Fruit fly (Drosophila melanogaster) whole organism, embryonic: ENCODE results near the gene CG43447.

Experiments
- Antp ChIP-seq: fragments of 200-800 bp; sonication (Bioruptor generic); optimal IDR thresholded peaks from 3 replicates; lab custom pipeline; 2016; ENCODE audit warnings: missing biosample characterization, missing genetic modification characterization
- BtbVII ChIP-seq: fragments of 200-800 bp; sonication (Bioruptor generic); optimal IDR thresholded peaks from 3 replicates; lab custom pipeline; 2017; ENCODE audit warnings: missing biosample characterization, mild to moderate bottlenecking, missing genetic modification characterization
- CG11247 ChIP-seq: fragments of 200-800 bp; sonication (Bioruptor generic); IDR thresholded peaks from 2 replicates; pipeline ENCODE4 v1.3.6; 2022; ENCODE audit warnings: missing biosample characterization, missing genetic modification characterization
- CG14965 ChIP-seq: fragments of 200-800 bp; sonication (Bioruptor generic); optimal IDR thresholded peaks from 2 replicates; lab custom pipeline; 2016; ENCODE audit warnings: missing biosample characterization, missing genetic modification characterization, borderline replicate concordance
- CG15073 ChIP-seq: fragments of 200-800 bp; sonication (Bioruptor generic); optimal IDR thresholded peaks from 2 replicates; lab custom pipeline; 2016; ENCODE audit warnings: missing biosample characterization, missing genetic modification characterization
- CG16863 ChIP-seq: fragments of 200-800 bp; sonication (Bioruptor generic); optimal IDR thresholded peaks from 3 replicates; lab custom pipeline; 2016; ENCODE audit warnings: missing biosample characterization, missing genetic modification characterization
- CG17359 ChIP-seq: fragments of 200-800 bp; sonication (Bioruptor generic); optimal IDR thresholded peaks from 3 replicates; lab custom pipeline; 2018; ENCODE audit warnings: missing biosample characterization, mild to moderate bottlenecking, missing genetic modification characterization, moderate library complexity
- CG17385 ChIP-seq: fragments of 200-800 bp; sonication (Bioruptor generic); optimal IDR thresholded peaks from 3 replicates; lab custom pipeline; 2018; ENCODE audit warnings: missing biosample characterization, mild to moderate bottlenecking, missing genetic modification characterization
- CG2129 ChIP-seq: fragments of 200-800 bp; sonication (Bioruptor generic); IDR thresholded peaks from 2 replicates; pipeline ENCODE4 v1.3.6; 2022; ENCODE audit warnings: missing biosample characterization, missing genetic modification characterization; ENCODE audit not compliant: partially characterized antibody
- CG30020 ChIP-seq: fragments of 200-800 bp; optimal IDR thresholded peaks from 2 replicates; lab custom pipeline; 2019; ENCODE audit warnings: missing biosample characterization, mild to moderate bottlenecking, missing genetic modification characterization, moderate library complexity
- CG32772 ChIP-seq: fragments of 200-800 bp; sonication (Bioruptor generic); IDR thresholded peaks from 2 replicates; pipeline ENCODE4 v1.3.6; 2022; ENCODE audit warnings: missing biosample characterization, missing genetic modification characterization
- CG34376 ChIP-seq: fragments of 200-800 bp; sonication (Bioruptor generic); optimal IDR thresholded peaks from 2 replicates; lab custom pipeline; 2018; ENCODE audit warnings: missing biosample characterization, mild to moderate bottlenecking, missing genetic modification characterization
- CG5953 ChIP-seq: fragments of 200-800 bp; sonication (Bioruptor generic); IDR thresholded peaks from 2 replicates; pipeline ENCODE4 v1.3.6; 2022; ENCODE audit warnings: missing biosample characterization, missing genetic modification characterization
- CG6175 ChIP-seq: fragments of 200-800 bp; sonication (Bioruptor generic); IDR thresholded peaks from 3 replicates; pipeline ENCODE4 v1.3.6; 2022; ENCODE audit warnings: missing biosample characterization, missing genetic modification characterization
- CG7556 ChIP-seq: fragments of 200-800 bp; sonication (Bioruptor generic); optimal IDR thresholded peaks from 2 replicates; lab custom pipeline; 2017; ENCODE audit warnings: missing biosample characterization, mild to moderate bottlenecking, missing genetic modification characterization
- CG7786 ChIP-seq: fragments of 200-800 bp; sonication (Bioruptor generic); optimal IDR thresholded peaks from 2 replicates; lab custom pipeline; 2016; ENCODE audit warnings: missing biosample characterization, missing genetic modification characterization
- CG7839 ChIP-seq: fragments of 200-800 bp; sonication (Bioruptor generic); optimal IDR thresholded peaks from 3 replicates; lab custom pipeline; 2018; ENCODE audit warnings: missing biosample characterization, mild to moderate bottlenecking, missing genetic modification characterization, moderate library complexity
- CG7963 ChIP-seq: fragments of 200-800 bp; sonication (Bioruptor generic); IDR thresholded peaks from 3 replicates; pipeline ENCODE4 v1.3.6; 2022; ENCODE audit warnings: missing biosample characterization, missing genetic modification characterization; ENCODE audit not compliant: partially characterized antibody
- CG8089 ChIP-seq: fragments of 200-800 bp; sonication (Bioruptor generic); optimal IDR thresholded peaks from 3 replicates; lab custom pipeline; 2016; ENCODE audit warnings: missing biosample characterization, missing genetic modification characterization
- CG9437 ChIP-seq: fragments of 200-800 bp; sonication (Bioruptor generic); optimal IDR thresholded peaks from 2 replicates; lab custom pipeline; 2018; ENCODE audit warnings: missing biosample characterization, mild to moderate bottlenecking, missing genetic modification characterization
- Dad ChIP-seq: fragments of 200-800 bp; sonication (Bioruptor generic); optimal IDR thresholded peaks from 3 replicates; lab custom pipeline; 2016; ENCODE audit warnings: missing biosample characterization, missing genetic modification characterization
- Doc3 ChIP-seq: fragments of 200-800 bp; sonication (Bioruptor generic); IDR thresholded peaks from 3 replicates; pipeline ENCODE4 v1.3.6; 2022; ENCODE audit warnings: missing biosample characterization, missing genetic modification characterization; ENCODE audit not compliant: partially characterized antibody
- H2.0 ChIP-seq: fragments of 200-800 bp; sonication (Bioruptor generic); IDR thresholded peaks from 2 replicates; pipeline ENCODE4 v1.3.6; 2022; ENCODE audit warnings: missing biosample characterization, missing genetic modification characterization
- HLHmδ ChIP-seq: fragments of 200-800 bp; sonication (Bioruptor generic); optimal IDR thresholded peaks from 2 replicates; lab custom pipeline; 2018; ENCODE audit warnings: missing biosample characterization, mild to moderate bottlenecking, missing genetic modification characterization, moderate library complexity
- Hand ChIP-seq: fragments of 200-800 bp; sonication (Bioruptor generic); optimal IDR thresholded peaks from 2 replicates; lab custom pipeline; 2017; ENCODE audit warnings: mild to moderate bottlenecking, missing biosample characterization, missing genetic modification reagents, missing genetic modification characterization
- Hey ChIP-seq: fragments of 200-800 bp; sonication (Bioruptor generic); optimal IDR thresholded peaks from 3 replicates; lab custom pipeline; 2018; ENCODE audit warnings: missing biosample characterization, mild to moderate bottlenecking, missing genetic modification characterization
- Lim3 ChIP-seq: fragments of 200-800 bp; sonication (Bioruptor generic); IDR thresholded peaks from 2 replicates; pipeline ENCODE4 v1.3.6; 2022; ENCODE audit warnings: missing biosample characterization, missing genetic modification characterization
- MESR4 ChIP-seq: fragments of 200-800 bp; sonication (Bioruptor generic); optimal IDR thresholded peaks from 2 replicates; lab custom pipeline; 2018; ENCODE audit warnings: missing biosample characterization, mild to moderate bottlenecking, missing genetic modification characterization, moderate library complexity
- NC2α ChIP-seq: fragments of 200-800 bp; sonication (Bioruptor generic); optimal IDR thresholded peaks from 2 replicates; lab custom pipeline; 2016; ENCODE audit warnings: missing biosample characterization, missing genetic modification characterization
- PHDP ChIP-seq: fragments of 200-800 bp; sonication (Bioruptor generic); optimal IDR thresholded peaks from 3 replicates; lab custom pipeline; 2018; ENCODE audit warnings: missing biosample characterization, mild to moderate bottlenecking, missing genetic modification characterization, moderate library complexity
- Sox102F ChIP-seq: fragments of 200-800 bp; sonication (Bioruptor generic); optimal IDR thresholded peaks from 2 replicates; lab custom pipeline; 2018; ENCODE audit warnings: missing biosample characterization, mild to moderate bottlenecking, missing genetic modification characterization, moderate library complexity
- Spps ChIP-seq: fragments of 200-800 bp; sonication (Bioruptor generic); optimal IDR thresholded peaks from 2 replicates; lab custom pipeline; 2018; ENCODE audit warnings: missing biosample characterization, mild to moderate bottlenecking, missing genetic modification characterization
- bcd ChIP-seq: fragments of 200-800 bp; sonication (Bioruptor generic); optimal IDR thresholded peaks from 2 replicates; lab custom pipeline; 2017; ENCODE audit warnings: missing biosample characterization, mild to moderate bottlenecking, missing genetic modification characterization
- chn ChIP-seq: fragments of 200-800 bp; sonication (Bioruptor generic); optimal IDR thresholded peaks from 2 replicates; lab custom pipeline; 2016; ENCODE audit warnings: missing biosample characterization, missing genetic modification characterization
- crol ChIP-seq: fragments of 200-800 bp; sonication (Bioruptor generic); IDR thresholded peaks from 2 replicates; pipeline ENCODE4 v1.3.6; 2022; ENCODE audit warnings: missing biosample characterization, missing genetic modification characterization
- dysf ChIP-seq: fragments of 200-800 bp; sonication (Bioruptor generic); IDR thresholded peaks from 3 replicates; pipeline ENCODE4 v1.3.6; 2022; ENCODE audit warnings: missing biosample characterization, missing genetic modification characterization
- ems ChIP-seq: fragments of 200-800 bp; sonication (Bioruptor generic); optimal IDR thresholded peaks from 3 replicates; lab custom pipeline; 2016; ENCODE audit warnings: missing biosample characterization, missing genetic modification characterization
- gcm2 ChIP-seq: fragments of 200-800 bp; sonication (Bioruptor generic); optimal IDR thresholded peaks from 2 replicates; lab custom pipeline; 2016; ENCODE audit warnings: missing biosample characterization, missing genetic modification characterization
- gem ChIP-seq: fragments of 200-800 bp; sonication (Bioruptor generic); optimal IDR thresholded peaks from 2 replicates; lab custom pipeline; 2019; ENCODE audit warnings: missing biosample characterization, mild to moderate bottlenecking, missing genetic modification characterization, moderate library complexity
- h ChIP-seq: fragments of >200 bp; optimal IDR thresholded peaks from 2 replicates; lab custom pipeline; 2017
- ham ChIP-seq: fragments of 200-800 bp; sonication (Bioruptor generic); IDR thresholded peaks from 2 replicates; pipeline ENCODE4 v1.3.6; 2022; ENCODE audit warnings: missing biosample characterization, missing genetic modification characterization
- kah ChIP-seq: fragments of 200-800 bp; sonication (Bioruptor generic); optimal IDR thresholded peaks from 2 replicates; lab custom pipeline; 2018; ENCODE audit warnings: missing biosample characterization, mild to moderate bottlenecking, missing genetic modification characterization
- ken ChIP-seq: fragments of 200-800 bp; sonication (Bioruptor generic); IDR thresholded peaks from 3 replicates; pipeline ENCODE4 v1.3.6; 2022; ENCODE audit warnings: missing biosample characterization, missing genetic modification characterization
- lilli ChIP-seq: fragments of 200-800 bp; sonication (Bioruptor generic); optimal IDR thresholded peaks from 3 replicates; lab custom pipeline; 2016; ENCODE audit warnings: missing biosample characterization, missing genetic modification characterization
- luna ChIP-seq: fragments of 200-800 bp; sonication (Bioruptor generic); optimal IDR thresholded peaks from 2 replicates; lab custom pipeline; 2016; ENCODE audit warnings: missing biosample characterization, missing genetic modification characterization
- pnt ChIP-seq: fragments of 200-800 bp; sonication (Bioruptor generic); optimal IDR thresholded peaks from 3 replicates; lab custom pipeline; 2016; ENCODE audit warnings: missing biosample characterization, missing genetic modification characterization
- psq ChIP-seq: fragments of 200-800 bp; sonication (Bioruptor generic); optimal IDR thresholded peaks from 2 replicates; lab custom pipeline; 2017; ENCODE audit warnings: missing biosample characterization, missing genetic modification characterization
- ranshi ChIP-seq: fragments of 200-800 bp; sonication (Bioruptor generic); IDR thresholded peaks from 2 replicates; pipeline ENCODE4 v1.3.6; 2022; ENCODE audit warnings: missing biosample characterization, missing genetic modification characterization
- schlank ChIP-seq: fragments of 200-800 bp; sonication (Bioruptor generic); optimal IDR thresholded peaks from 2 replicates; lab custom pipeline; 2018; ENCODE audit warnings: missing biosample characterization, mild to moderate bottlenecking, missing genetic modification characterization
- slbo ChIP-seq: fragments of 200-800 bp; sonication (Bioruptor generic); IDR thresholded peaks from 2 replicates; pipeline ENCODE4 v1.3.6; 2022; ENCODE audit warnings: missing biosample characterization, missing genetic modification characterization
- slou ChIP-seq: fragments of 200-800 bp; sonication (Bioruptor generic); optimal IDR thresholded peaks from 3 replicates; lab custom pipeline; 2016; ENCODE audit warnings: missing biosample characterization, missing genetic modification characterization
- sqz ChIP-seq: fragments of 200-800 bp; sonication (Bioruptor generic); optimal IDR thresholded peaks from 3 replicates; lab custom pipeline; 2018; ENCODE audit warnings: missing biosample characterization, mild to moderate bottlenecking, missing genetic modification characterization

The CG43447 gene

dm6 chr3R:27426702-27427101 lies 13.4 kb upstream of the CG43447 start (continued):
- no peak for TF ChIP-seq Hey (tag; lab: Kevin White, UChicago)
- TF ChIP-seq CG7963 (GFP tag; lab: Robert Waterston, UW) = no peak
- peak; percentile 47 for TF ChIP-seq CG7556 (GFP tag; lab: Kevin White, UChicago)
- TF ChIP-seq slou = no peak
- TF ChIP-seq lilli (GFP tag; lab: Kevin White, UChicago) = peak; percentile 16
- TF ChIP-seq schlank (tag; lab: Kevin White, UChicago) = no peak
- no peak for TF ChIP-seq CG34376 (GFP tag; lab: Kevin White, UChicago)
- TF ChIP-seq gem (tag; lab: Kevin White, UChicago) = peak; percentile 58
- TF ChIP-seq ranshi (GFP tag; lab: Robert Waterston, UW) = no peak
- no peak for TF ChIP-seq sqz (GFP tag; lab: Kevin White, UChicago)
- TF ChIP-seq dysf = peak; percentile 63; the same call in 2 of the 3 replicates
- no peak for TF ChIP-seq ems (GFP tag; lab: Kevin White, UChicago)
- TF ChIP-seq pnt (GFP tag; lab: Kevin White, UChicago) = no peak
- no peak for TF ChIP-seq luna (GFP tag; lab: Kevin White, UChicago)
- peak; percentile 49 for TF ChIP-seq CG7839
- peak; percentile 30 for TF ChIP-seq Sox102F (GFP tag; lab: Kevin White, UChicago)
- no peak for TF ChIP-seq CG2129 (GFP tag; lab: Robert Waterston, UW)
- no peak for TF ChIP-seq Dad (GFP tag; lab: Kevin White, UChicago)
- TF ChIP-seq CG32772 (GFP tag; lab: Robert Waterston, UW) = no peak
- no peak for TF ChIP-seq CG17359 (tag; lab: Kevin White, UChicago)
- no peak for TF ChIP-seq CG30020
- TF ChIP-seq CG7786 (GFP tag; lab: Kevin White, UChicago) = no peak
- no peak for TF ChIP-seq crol (GFP tag; lab: Robert Waterston, UW)
- TF ChIP-seq CG8089 (GFP tag; lab: Kevin White, UChicago) = no peak
- peak; percentile 47 for TF ChIP-seq CG17385 (GFP tag; lab: Kevin White, UChicago)
- TF ChIP-seq CG11247 (GFP tag; lab: Robert Waterston, UW) = no peak
- peak; percentile 39 for TF ChIP-seq Hand (GFP tag; lab: Kevin White, UChicago)
- TF ChIP-seq h (lab: Kevin White, UChicago) = no peak
- TF ChIP-seq CG14965 (GFP tag; lab: Kevin White, UChicago) = no peak
- 0 out of 2 replicates have a peak, but pooled peaks have one; percentile 5 for TF ChIP-seq slbo (GFP tag; lab: Robert Waterston, UW)
- no peak for TF ChIP-seq Antp (GFP tag; lab: Kevin White, UChicago)
- no peak for TF ChIP-seq CG6175
- TF ChIP-seq Spps = no peak
- TF ChIP-seq CG5953 (GFP tag; lab: Robert Waterston, UW) = no peak
- no peak for TF ChIP-seq BtbVII
- no peak for TF ChIP-seq CG16863 (GFP tag; lab: Kevin White, UChicago)
- TF ChIP-seq Lim3 (GFP tag; lab: Robert Waterston, UW) = no peak
- TF ChIP-seq HLHmδ (GFP tag; lab: Kevin White, UChicago) = no peak
- peak; percentile 56 for TF ChIP-seq PHDP (tag; lab: Kevin White, UChicago)
- no peak for TF ChIP-seq ham (GFP tag; lab: Robert Waterston, UW)
- TF ChIP-seq Doc3 (GFP tag; lab: Robert Waterston, UW) = no peak
- TF ChIP-seq NC2α (GFP tag; lab: Kevin White, UChicago) = no peak
- TF ChIP-seq psq = no peak
- TF ChIP-seq gcm2 (GFP tag; lab: Kevin White, UChicago) = no peak
- no peak for TF ChIP-seq H2.0 (GFP tag; lab: Robert Waterston, UW)
- TF ChIP-seq kah = no peak
- no peak for TF ChIP-seq MESR4 (GFP tag; lab: Kevin White, UChicago)
- no peak for TF ChIP-seq CG15073
- TF ChIP-seq CG9437 (GFP tag; lab: Kevin White, UChicago) = peak; percentile 4
- TF ChIP-seq chn (GFP tag; lab: Kevin White, UChicago) = no peak
- TF ChIP-seq ken (GFP tag; lab: Robert Waterston, UW) = no peak
- peak; percentile 7 for TF ChIP-seq bcd (GFP tag; lab: Kevin White, UChicago)
